Worm (Caenorhabditis elegans) whole organism, late embryonic: ENCODE data around the gene C18F10.7.

ENCODE experiments used
- C08G9.2 ChIP-seq: sonication (generic microtip); optimal IDR thresholded peaks from 2 replicates; lab custom pipeline; 2016; ENCODE audit warnings: mild to moderate bottlenecking, missing genetic modification characterization, moderate library complexity, missing compliant biosample characterization
- ama-1 ChIP-seq: fragments of 150-350 bp; optimal IDR thresholded peaks from 2 replicates; lab custom pipeline; 2014
- dmd-4 ChIP-seq: sonication (generic microtip); optimal IDR thresholded peaks from 2 replicates; lab custom pipeline; 2016; ENCODE audit warnings: borderline replicate concordance, missing genetic modification characterization, missing compliant biosample characterization
- elt-4 ChIP-seq: sonication (generic microtip); optimal IDR thresholded peaks from 2 replicates; lab custom pipeline; 2016; ENCODE audit warnings: missing genetic modification characterization, missing compliant biosample characterization
- fax-1 ChIP-seq: sonication (generic microtip); optimal IDR thresholded peaks from 2 replicates; lab custom pipeline; 2016; ENCODE audit warnings: missing genotype, missing genetic modification characterization, missing compliant biosample characterization
- hlh-13 ChIP-seq: fragments of 200-800 bp; sonication (Bioruptor generic); optimal IDR thresholded peaks from 2 replicates; lab custom pipeline; 2018; ENCODE audit warnings: mild to moderate bottlenecking, missing genetic modification characterization, missing compliant biosample characterization
- nfya-1 ChIP-seq: sonication (generic microtip); optimal IDR thresholded peaks from 2 replicates; lab custom pipeline; 2017; ENCODE audit warnings: missing genetic modification characterization, mild to moderate bottlenecking, missing compliant biosample characterization, antibody characterized with exemption, moderate library complexity
- nhr-11 ChIP-seq: fragments of 150-350 bp; optimal IDR thresholded peaks from 2 replicates; lab custom pipeline; 2014; ENCODE audit warnings: missing biosample characterization, missing genetic modification characterization
- pat-9 ChIP-seq: fragments of 200-800 bp; sonication (Bioruptor generic); optimal IDR thresholded peaks from 2 replicates; lab custom pipeline; 2018; ENCODE audit warnings: mild to moderate bottlenecking, missing genetic modification characterization, moderate library complexity, missing compliant biosample characterization
- sdc-2 ChIP-seq: sonication (generic microtip); optimal IDR thresholded peaks from 2 replicates; lab custom pipeline; 2016; ENCODE audit warnings: missing genotype, missing genetic modification characterization, missing compliant biosample characterization
- sox-2 ChIP-seq: fragments of 200-800 bp; sonication (Bioruptor generic); IDR thresholded peaks from 2 replicates; pipeline ENCODE4 v1.3.6; 2022; ENCODE audit warnings: missing genetic modification reagents, missing genetic modification characterization, missing compliant biosample characterization
- tbx-2 ChIP-seq: sonication (generic microtip); optimal IDR thresholded peaks from 2 replicates; lab custom pipeline; 2016; ENCODE audit warnings: missing genetic modification characterization, missing compliant biosample characterization

- TF ChIP-seq fax-1 (tag; lab: Kevin White, UChicago) (no peak), nhr-11 (tag; lab: Kevin White, UChicago) (no peak), hlh-13 (GFP tag; lab: Kevin White, UChicago) (no peak), tbx-2 (tag; lab: Kevin White, UChicago) (no peak), nfya-1 (no peak), ama-1 (no peak), elt-4 (tag; lab: Kevin White, UChicago) (no peak), dmd-4 (tag; lab: Kevin White, UChicago) (no peak), sox-2 (no peak), C08G9.2 (tag; lab: Kevin White, UChicago) (no peak), sdc-2 (no peak), pat-9 (tag; lab: Kevin White, UChicago) (no peak)
Observed at ce11 chrIII:6251511-6251910, 26.6 kb downstream of the C18F10.7 start, which contains the start of gene amdh-1.
